Worm (Caenorhabditis elegans) whole organism, young adult: ENCODE results near the gene B0244.7.

ENCODE experiments used
- B0019.2 ChIP-seq: fragments of 200-800 bp; sonication (Bioruptor generic); conservative IDR thresholded peaks from 2 replicates; pipeline ENCODE4 v1.3.6; 2022; ENCODE audit warnings: missing genetic modification reagents, missing genetic modification characterization, missing compliant biosample characterization
- F37B4.10 ChIP-seq: fragments of 200-800 bp; sonication (Bioruptor generic); IDR thresholded peaks from 2 replicates; pipeline ENCODE4 v1.3.6; 2022; ENCODE audit warnings: missing genetic modification characterization, missing compliant biosample characterization
- K11D2.4 ChIP-seq: fragments of 200-800 bp; sonication (Bioruptor generic); IDR thresholded peaks from 2 replicates; pipeline ENCODE4 v1.3.6; 2022; ENCODE audit warnings: missing genetic modification reagents, missing genetic modification characterization, missing compliant biosample characterization
- K12H6.12 ChIP-seq: fragments of 200-800 bp; sonication (Bioruptor generic); optimal IDR thresholded peaks from 2 replicates; lab custom pipeline; 2018; ENCODE audit warnings: mild to moderate bottlenecking, missing genetic modification characterization, missing compliant biosample characterization
- Y53G8AR.9 ChIP-seq: fragments of 200-800 bp; sonication (Bioruptor generic); conservative IDR thresholded peaks from 2 replicates; pipeline ENCODE4 v1.3.6; 2022; ENCODE audit warnings: missing genetic modification reagents, missing genetic modification characterization, missing compliant biosample characterization
- Y95B8A.8 ChIP-seq: fragments of 200-800 bp; sonication (Bioruptor generic); IDR thresholded peaks from 2 replicates; pipeline ENCODE4 v1.3.6; 2022; ENCODE audit warnings: missing genetic modification reagents, missing genetic modification characterization, missing compliant biosample characterization
- atf-7 ChIP-seq: sonication (generic microtip); optimal IDR thresholded peaks from 2 replicates; lab custom pipeline; 2017; ENCODE audit warnings: mild to moderate bottlenecking, missing genetic modification characterization, missing compliant biosample characterization
- attf-6 ChIP-seq: fragments of 200-800 bp; sonication (Bioruptor generic); IDR thresholded peaks from 2 replicates; pipeline ENCODE4 v1.3.6; 2022; ENCODE audit warnings: missing genetic modification reagents, missing genetic modification characterization, missing compliant biosample characterization
- ceh-27 ChIP-seq: fragments of 200-800 bp; sonication (Bioruptor generic); optimal IDR thresholded peaks from 2 replicates; lab custom pipeline; 2018; ENCODE audit warnings: mild to moderate bottlenecking, missing genetic modification characterization, moderate library complexity, missing compliant biosample characterization
- ceh-40 ChIP-seq: fragments of 200-800 bp; sonication (Bioruptor generic); IDR thresholded peaks from 2 replicates; pipeline ENCODE4 v1.3.6; 2022; ENCODE audit warnings: missing genetic modification characterization, missing compliant biosample characterization
- ceh-91 ChIP-seq: fragments of 200-800 bp; sonication (Bioruptor generic); IDR thresholded peaks from 2 replicates; pipeline ENCODE4 v1.3.6; 2022; ENCODE audit warnings: missing genetic modification reagents, missing genetic modification characterization, missing compliant biosample characterization
- hlh-26 ChIP-seq: fragments of 200-800 bp; sonication (Bioruptor generic); conservative IDR thresholded peaks from 2 replicates; pipeline ENCODE4 v1.3.6; 2022; ENCODE audit warnings: missing genetic modification reagents, missing genetic modification characterization, missing compliant biosample characterization
- hrde-1 ChIP-seq: sonication (generic microtip); optimal IDR thresholded peaks from 2 replicates; lab custom pipeline; 2016; ENCODE audit warnings: missing genetic modification characterization, mild to moderate bottlenecking, missing compliant biosample characterization, moderate library complexity, missing genotype, missing genetic modification reagents, borderline replicate concordance
- hsf-1 ChIP-seq: fragments of 200-800 bp; sonication (Bioruptor generic); IDR thresholded peaks from 2 replicates; pipeline ENCODE4 v1.3.6; 2022; ENCODE audit warnings: missing genetic modification reagents, missing genetic modification characterization, missing compliant biosample characterization
- let-526 ChIP-seq: fragments of 200-800 bp; sonication (Bioruptor generic); IDR thresholded peaks from 2 replicates; pipeline ENCODE4 v1.3.6; 2022; ENCODE audit warnings: missing genetic modification reagents, missing genetic modification characterization, missing compliant biosample characterization
- lin-54 ChIP-seq: fragments of 200-800 bp; sonication (Bioruptor generic); optimal IDR thresholded peaks from 2 replicates; lab custom pipeline; 2018; ENCODE audit warnings: mild to moderate bottlenecking, missing genetic modification characterization, missing compliant biosample characterization
- lir-1 ChIP-seq: fragments of 200-800 bp; sonication (Bioruptor generic); conservative IDR thresholded peaks from 2 replicates; pipeline ENCODE4 v1.3.6; 2022; ENCODE audit warnings: missing genetic modification reagents, missing genetic modification characterization, missing compliant biosample characterization
- lsy-27 ChIP-seq: sonication (generic microtip); optimal IDR thresholded peaks from 2 replicates; lab custom pipeline; 2017; ENCODE audit warnings: missing genetic modification characterization, mild to moderate bottlenecking, missing compliant biosample characterization, antibody characterized with exemption, missing genotype, borderline replicate concordance; ENCODE audit not compliant: insufficient read depth
- madf-3 ChIP-seq: fragments of 200-800 bp; sonication (Bioruptor generic); IDR thresholded peaks from 2 replicates; pipeline ENCODE4 v1.3.6; 2022; ENCODE audit warnings: missing genetic modification reagents, missing genetic modification characterization, missing compliant biosample characterization
- nfyb-1 ChIP-seq: fragments of 200-800 bp; sonication (Bioruptor generic); IDR thresholded peaks from 2 replicates; pipeline ENCODE4 v1.3.6; 2022; ENCODE audit warnings: missing genetic modification reagents, missing genetic modification characterization, missing compliant biosample characterization
- nhr-80 ChIP-seq: sonication (generic microtip); optimal IDR thresholded peaks from 2 replicates; lab custom pipeline; 2016; ENCODE audit warnings: missing genetic modification characterization, missing compliant biosample characterization
- pha-4 ChIP-seq: fragments of 150-350 bp; sonication (generic microtip); optimal IDR thresholded peaks from 2 replicates; lab custom pipeline; 2014; ENCODE audit warnings: missing biosample characterization, missing genetic modification reagents, missing genetic modification characterization
- rec-8 ChIP-seq, 2 experiments: sonication (generic microtip); optimal IDR thresholded peaks; 2 replicates each; lab custom pipeline; 2016; ENCODE audit warnings: mild to moderate bottlenecking in 2 of 2, missing genetic modification characterization in 2 of 2, missing genetic modification reagents in 2 of 2, missing genotype in 2 of 2, missing biosample characterization in 1 of 2, missing compliant biosample characterization in 1 of 2, moderate library complexity in 1 of 2
- repo-1 ChIP-seq: sonication (generic microtip); optimal IDR thresholded peaks from 2 replicates; lab custom pipeline; 2017; ENCODE audit warnings: mild to moderate bottlenecking, missing genetic modification characterization, missing compliant biosample characterization
- snpc-1.1 ChIP-seq: sonication (generic microtip); optimal IDR thresholded peaks from 2 replicates; lab custom pipeline; 2017; ENCODE audit warnings: missing genetic modification characterization, mild to moderate bottlenecking, missing compliant biosample characterization, antibody characterized with exemption, moderate library complexity, missing genotype, missing genetic modification reagents; ENCODE audit not compliant: insufficient read depth
- snpc-4 ChIP-seq, 5 experiments: fragments of 150-350 bp in 1 of 5; sonication (generic microtip) in 4 of 5; optimal IDR thresholded peaks; 2 replicates each; lab custom pipeline; 2014 to 2018; ENCODE audit warnings: missing genetic modification characterization in 5 of 5, missing biosample characterization in 3 of 5, antibody characterized with exemption in 2 of 5, mild to moderate bottlenecking in 2 of 5, missing compliant biosample characterization in 2 of 5, missing genotype in 2 of 5, moderate library complexity in 2 of 5, missing genetic modification reagents in 1 of 5
- somi-1 ChIP-seq: fragments of 200-800 bp; sonication (Bioruptor generic); optimal IDR thresholded peaks from 2 replicates; lab custom pipeline; 2018; ENCODE audit warnings: mild to moderate bottlenecking, missing genetic modification characterization, missing compliant biosample characterization
- tlf-1 ChIP-seq: fragments of 200-800 bp; sonication (Bioruptor generic); optimal IDR thresholded peaks from 2 replicates; lab custom pipeline; 2018; ENCODE audit warnings: mild to moderate bottlenecking, missing genetic modification characterization, missing compliant biosample characterization
- ztf-26 ChIP-seq: sonication (generic microtip); optimal IDR thresholded peaks from 2 replicates; lab custom pipeline; 2017; ENCODE audit warnings: missing genetic modification characterization, missing compliant biosample characterization

The B0244.7 gene

ce11 chrIII:5730041-5730440 lies 1.3 kb upstream of the B0244.7 start (continued):
- TF ChIP-seq hlh-26 (GFP tag; lab: Robert Waterston, UW) (no peak), let-526 (GFP tag; lab: Robert Waterston, UW) (no peak), nfyb-1 (GFP tag; lab: Robert Waterston, UW) (no peak), Y95B8A.8 (GFP tag; lab: Robert Waterston, UW) (0 out of 2 replicates have a peak, but pooled peaks have one; percentile 20), K12H6.12 (no peak), rec-8 (tag; optimal IDR thresholded peaks at IDR 0.05; lab: Kevin White, UChicago) (no peak), ceh-91 (no peak), F37B4.10 (GFP tag; lab: Robert Waterston, UW) (no peak), ceh-27 (GFP tag; lab: Kevin White, UChicago) (no peak), atf-7 (tag; lab: Kevin White, UChicago) (no peak), lsy-27 (tag; lab: Kevin White, UChicago) (no peak), B0019.2 (no peak), repo-1 (tag; lab: Kevin White, UChicago) (no peak), hsf-1 (GFP tag; lab: Robert Waterston, UW) (no peak), somi-1 (no peak), madf-3 (no peak), tlf-1 (GFP tag; lab: Kevin White, UChicago) (no peak), ztf-26 (tag; lab: Kevin White, UChicago) (no peak), lin-54 (GFP tag; lab: Kevin White, UChicago) (no peak), K11D2.4 (GFP tag; lab: Robert Waterston, UW) (no peak), lir-1 (GFP tag; lab: Robert Waterston, UW) (no peak), pha-4 (tag; lab: Kevin White, UChicago) (no peak)

- TF ChIP-seq nhr-80 (tag; lab: Kevin White, UChicago) (peak; percentile 0), Y53G8AR.9 (GFP tag; lab: Robert Waterston, UW) (no peak)
Observed at ce11 chrIII:5732925-5733324, 1.6 kb downstream of the B0244.7 start, which contains the start of gene B0244.17. TSS of gene B0244.17 (plus strand) at chrIII:5733225.

ce11 chrIII:5734328-5734727 lies 3.0 kb downstream of the B0244.7 start:
- TF ChIP-seq snpc-4 (GFP tag; optimal IDR thresholded peaks at IDR 0.05; lab: Kevin White, UChicago) (no peak), snpc-4 (tag; optimal IDR thresholded peaks at IDR 0.05; lab: Kevin White, UChicago) (peak in 2 of 4 experiments; percentile 45 to 66), snpc-1.1 (tag; lab: Kevin White, UChicago) (no peak), ceh-40 (GFP tag; lab: Robert Waterston, UW) (no peak)

ce11 chrIII:5734905-5735304 lies 3.6 kb downstream of the B0244.7 start, which contains the start of gene B0244.10:
TSS of gene B0244.10 (plus strand) at chrIII:5735158.
- TF ChIP-seq nhr-80 (tag; lab: Kevin White, UChicago) (peak; percentile 49), hrde-1 (tag; lab: Kevin White, UChicago) (no peak)

ce11 chrIII:5737708-5738107 lies 6.4 kb downstream of the B0244.7 start, which contains the start of gene B0244.6:
TSS of gene B0244.6 (plus strand) at chrIII:5738008.
- TF ChIP-seq attf-6: no peak
- no peak for TF ChIP-seq somi-1
